Worm (Caenorhabditis elegans): ENCODE data around the gene T28D6.6.

- TF ChIP-seq ama-1 (optimal IDR thresholded peaks at IDR 0.05) (no peak), ceh-13 (GFP tag; optimal IDR thresholded peaks at IDR 0.05) (no peak), ets-7 (tag; optimal IDR thresholded peaks at IDR 0.05) (no peak), sea-1 (GFP tag; conservative IDR thresholded peaks at IDR 0.05) (no peak), flt-1 (GFP tag; IDR thresholded peaks at IDR 0.05) (no peak), hnd-1 (tag; optimal IDR thresholded peaks at IDR 0.05) (no peak), pes-1 (GFP tag; IDR thresholded peaks at IDR 0.05) (no peak), scrt-1 (GFP tag; IDR thresholded peaks at IDR 0.05) (no peak), tbx-37 (GFP tag; conservative IDR thresholded peaks at IDR 0.05) (no peak), F13C5.2 (tag; optimal IDR thresholded peaks at IDR 0.05) (no peak), tra-4 (tag; optimal IDR thresholded peaks at IDR 0.05) (no peak), aly-1 (tag; optimal IDR thresholded peaks at IDR 0.05) (no peak), hmg-4 (GFP tag; optimal IDR thresholded peaks at IDR 0.05) (no peak), ceh-36 (tag; optimal IDR thresholded peaks at IDR 0.05) (no peak)
Observed at ce11 chrIII:11360156-11360555, 17.2 kb upstream of the T28D6.6 start, which contains the start of gene T28D6.4.

Data from whole organism, early embryonic.